Fruit fly (Drosophila melanogaster): Measurements from ENCODE around the gene CG9682.

DNA sequence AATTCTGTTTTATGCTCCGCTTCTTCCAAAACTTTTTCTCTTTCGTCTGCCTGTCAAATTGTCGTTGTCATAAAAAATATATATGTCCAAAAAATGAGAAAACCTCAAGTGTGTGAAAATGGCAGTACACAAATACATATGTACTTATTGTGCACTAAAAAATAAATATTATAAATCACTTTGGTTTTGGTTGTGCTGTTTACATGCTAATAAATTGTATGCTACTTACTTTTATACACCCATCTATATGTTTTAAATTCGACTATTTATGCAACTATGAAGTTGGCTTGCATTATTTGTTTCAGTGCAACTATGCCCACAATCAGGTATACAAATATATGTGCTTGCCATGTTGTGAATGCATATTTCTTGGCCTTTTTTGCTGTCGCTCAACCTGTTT lies 6.9 kb downstream of the CG9682 start:
- TF ChIP-seq CG8478 (optimal IDR thresholded peaks at IDR 0.05), result no peak
- no peak for TF ChIP-seq usp (GFP tag; optimal IDR thresholded peaks at IDR 0.05)

Data from whole organism.